Fruit fly (Drosophila melanogaster): ENCODE measurements around the gene dl.

Gene dl

DNA sequence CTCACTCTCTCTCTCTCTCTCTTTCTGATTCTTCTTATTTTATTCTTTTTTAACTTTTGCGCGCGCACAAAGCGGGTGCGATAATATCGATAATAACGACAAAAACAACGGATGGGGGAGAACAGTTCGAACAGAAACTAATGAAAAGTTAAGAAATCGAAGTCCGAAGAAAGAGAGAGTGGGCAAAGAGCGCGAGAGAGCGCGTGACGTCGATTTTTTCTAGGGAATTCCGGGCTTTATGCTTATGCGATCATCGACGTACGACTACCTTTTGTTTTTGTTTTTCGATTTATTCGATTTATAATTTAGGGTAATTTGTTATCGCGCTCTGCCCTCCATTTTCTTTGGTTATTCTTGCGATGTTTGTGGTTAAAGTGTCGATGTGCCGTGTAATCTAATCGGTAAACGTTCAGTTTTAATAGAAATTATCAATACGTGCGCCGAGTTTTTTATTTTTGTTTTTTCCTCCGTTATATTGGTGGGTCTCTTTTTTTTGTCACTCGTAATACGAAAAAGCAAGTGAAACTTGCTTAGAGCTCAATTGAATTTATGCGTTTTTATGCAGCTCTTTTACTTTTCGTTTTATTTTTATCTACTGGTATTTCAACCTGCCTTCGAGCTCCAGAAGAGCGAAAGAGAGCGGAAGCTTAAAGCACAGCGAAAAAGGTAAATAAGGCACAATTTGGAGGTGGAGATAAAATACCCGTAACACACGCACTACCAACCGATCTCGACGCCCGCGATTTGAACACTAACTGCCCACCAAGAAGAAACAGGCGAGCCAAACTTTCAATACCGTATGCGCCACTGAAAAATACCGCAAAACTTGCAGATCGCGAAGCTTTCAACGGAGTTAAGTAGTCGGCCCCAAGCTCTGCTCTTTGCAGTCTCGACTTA, at the start of gene dl (continued):
- TF ChIP-seq crol (GFP tag; IDR thresholded peaks at IDR 0.05) (no peak), pita (GFP tag; optimal IDR thresholded peaks at IDR 0.05) (no peak), CG1233 (GFP tag; optimal IDR thresholded peaks at IDR 0.05) (no peak), chm (GFP tag; IDR thresholded peaks at IDR 0.05) (no peak), CG8089 (GFP tag; optimal IDR thresholded peaks at IDR 0.05) (no peak), Xrp1 (GFP tag; IDR thresholded peaks at IDR 0.05) (no peak), CG4328 (GFP tag; optimal IDR thresholded peaks at IDR 0.05) (no peak), CG17568 (GFP tag; optimal IDR thresholded peaks at IDR 0.05) (peak; percentile 5), tap (tag; optimal IDR thresholded peaks at IDR 0.05) (no peak), ATbp (GFP tag; optimal IDR thresholded peaks at IDR 0.05) (no peak), CG6765 (GFP tag; optimal IDR thresholded peaks at IDR 0.05) (no peak), CG14860 (GFP tag; IDR thresholded peaks at IDR 0.05; ENCODE audit: partially characterized antibody) (no peak), CkIIα-i1 (GFP tag; IDR thresholded peaks at IDR 0.05) (no peak), CG9215 (GFP tag; IDR thresholded peaks at IDR 0.05) (no peak), Sox102F (GFP tag; optimal IDR thresholded peaks at IDR 0.05) (peak; percentile 27), CG11560 (tag; IDR thresholded peaks at IDR 0.05) (peak; percentile 47; the same call in 1 of the 3 replicates), MBD-R2 (GFP tag; IDR thresholded peaks at IDR 0.05) (no peak), CG5180 (GFP tag; optimal IDR thresholded peaks at IDR 0.05) (no peak), corto (GFP tag; optimal IDR thresholded peaks at IDR 0.05) (no peak), hbn (GFP tag; IDR thresholded peaks at IDR 0.05; ENCODE audit: partially characterized antibody) (no peak), Optix (GFP tag; IDR thresholded peaks at IDR 0.05) (no peak), CG16815 (GFP tag; optimal IDR thresholded peaks at IDR 0.05) (no peak), vvl (GFP tag; IDR thresholded peaks at IDR 0.05) (no peak), CG2116 (GFP tag; optimal IDR thresholded peaks at IDR 0.05) (no peak), Kr (GFP tag; optimal IDR thresholded peaks at IDR 0.05) (no peak), peb (GFP tag; IDR thresholded peaks at IDR 0.05) (no peak), kni (GFP tag; optimal IDR thresholded peaks at IDR 0.05) (peak; percentile 75), CG17361 (GFP tag; IDR thresholded peaks at IDR 0.05) (no peak; the same call in 2 of the 3 replicates), CG10366 (GFP tag; IDR thresholded peaks at IDR 0.05) (no peak), MESR4 (GFP tag; optimal IDR thresholded peaks at IDR 0.05) (no peak), zfh2 (GFP tag; optimal IDR thresholded peaks at IDR 0.05) (no peak), CG4730 (GFP tag; IDR thresholded peaks at IDR 0.05) (no peak), abd-A (tag; optimal IDR thresholded peaks at IDR 0.05) (peak; percentile 69), HLH54F (GFP tag; optimal IDR thresholded peaks at IDR 0.05) (no peak), row (GFP tag; IDR thresholded peaks at IDR 0.05) (peak; percentile 55; the same call in 2 of the 3 replicates), CG12769 (tag; optimal IDR thresholded peaks at IDR 0.05) (peak; percentile 61), bbx (GFP tag; IDR thresholded peaks at IDR 0.05; ENCODE audit: partially characterized antibody) (no peak), Hmx (GFP tag; optimal IDR thresholded peaks at IDR 0.05) (no peak), Dek (tag; optimal IDR thresholded peaks at IDR 0.05) (no peak), ab (GFP tag; optimal IDR thresholded peaks at IDR 0.05) (no peak), grn (GFP tag; optimal IDR thresholded peaks at IDR 0.05) (no peak), CG7987 (GFP tag; optimal IDR thresholded peaks at IDR 0.05) (no peak), CG15479 (GFP tag; optimal IDR thresholded peaks at IDR 0.05) (no peak), h (optimal IDR thresholded peaks at IDR 0.05) (no peak), CG34376 (GFP tag; optimal IDR thresholded peaks at IDR 0.05) (peak; percentile 46), HLH3B (GFP tag; IDR thresholded peaks at IDR 0.05) (no peak), CG31365 (tag; optimal IDR thresholded peaks at IDR 0.05) (no peak), Ets97D (GFP tag; optimal IDR thresholded peaks at IDR 0.05) (no peak), CG30403 (GFP tag; optimal IDR thresholded peaks at IDR 0.05) (no peak), CG6791 (GFP tag; IDR thresholded peaks at IDR 0.05; ENCODE audit: partially characterized antibody) (no peak)
